Worm (Caenorhabditis elegans) whole organism, L4 larva: Measurements from ENCODE around the gene ttr-12.

ENCODE experiments used
- D1046.2 ChIP-seq: fragments of 200-800 bp; sonication (Bioruptor generic); IDR thresholded peaks from 2 replicates; pipeline ENCODE4 v1.3.6; 2022; ENCODE audit warnings: missing genetic modification characterization, missing compliant biosample characterization
- F10B5.3 ChIP-seq: sonication (generic microtip); optimal IDR thresholded peaks from 2 replicates; lab custom pipeline; 2016; ENCODE audit warnings: mild to moderate bottlenecking, missing genetic modification characterization, missing compliant biosample characterization
- F26F4.8 ChIP-seq: fragments of 200-800 bp; sonication (Bioruptor generic); conservative IDR thresholded peaks from 2 replicates; pipeline ENCODE4 v1.3.6; 2022; ENCODE audit warnings: missing genetic modification characterization, missing compliant biosample characterization
- ZK546.5 ChIP-seq, 2 experiments: sonication (generic microtip); optimal IDR thresholded peaks; 2 replicates each; lab custom pipeline; 2017; ENCODE audit warnings: missing biosample characterization in 2 of 2, missing genetic modification characterization in 2 of 2
- ama-1 ChIP-seq: fragments of 150-350 bp; optimal IDR thresholded peaks from 2 replicates; lab custom pipeline; 2014; ENCODE audit warnings: inconsistent platforms, mixed read lengths
- arid-1 ChIP-seq: fragments of 200-800 bp; sonication (Bioruptor generic); conservative IDR thresholded peaks from 2 replicates; pipeline ENCODE4 v1.3.6; 2022; ENCODE audit warnings: missing genetic modification reagents, missing genetic modification characterization, missing compliant biosample characterization
- ceh-20 ChIP-seq: fragments of 200-800 bp; sonication (Bioruptor generic); IDR thresholded peaks from 2 replicates; pipeline ENCODE4 v1.3.6; 2022; ENCODE audit warnings: missing genetic modification reagents, missing genetic modification characterization, missing compliant biosample characterization
- daf-8 ChIP-seq: fragments of 200-800 bp; sonication (Bioruptor generic); IDR thresholded peaks from 2 replicates; pipeline ENCODE4 v1.3.6; 2022; ENCODE audit warnings: missing genetic modification characterization, missing compliant biosample characterization
- dmd-6 ChIP-seq: fragments of 200-800 bp; sonication (Bioruptor generic); IDR thresholded peaks from 2 replicates; pipeline ENCODE4 v1.3.6; 2022; ENCODE audit warnings: missing genetic modification reagents, missing genetic modification characterization, missing compliant biosample characterization
- dmd-8 ChIP-seq: fragments of 200-800 bp; sonication (Bioruptor generic); IDR thresholded peaks from 2 replicates; pipeline ENCODE4 v1.3.6; 2022; ENCODE audit warnings: missing genetic modification characterization, missing compliant biosample characterization
- dmd-9 ChIP-seq: fragments of 200-800 bp; sonication (Bioruptor generic); IDR thresholded peaks from 2 replicates; pipeline ENCODE4 v1.3.6; 2022; ENCODE audit warnings: missing genetic modification reagents, missing genetic modification characterization, missing compliant biosample characterization
- dpl-1 ChIP-seq: fragments of 150-350 bp; optimal IDR thresholded peaks from 2 replicates; lab custom pipeline; 2014; ENCODE audit warnings: missing biosample characterization, missing genetic modification reagents, missing genetic modification characterization
- duxl-1 ChIP-seq: sonication (generic microtip); optimal IDR thresholded peaks from 2 replicates; lab custom pipeline; 2016; ENCODE audit warnings: mild to moderate bottlenecking, missing genetic modification characterization, moderate library complexity, missing compliant biosample characterization; ENCODE audit not compliant: poor library complexity
- dve-1 ChIP-seq: sonication (generic microtip); optimal IDR thresholded peaks from 2 replicates; lab custom pipeline; 2017; ENCODE audit warnings: antibody characterized with exemption, mild to moderate bottlenecking, missing genetic modification characterization, missing compliant biosample characterization; ENCODE audit not compliant: insufficient read depth
- egl-27 ChIP-seq: sonication (generic microtip); optimal IDR thresholded peaks from 3 replicates; lab custom pipeline; 2017; ENCODE audit warnings: missing biosample characterization, missing genetic modification reagents, missing genetic modification characterization
- fkh-10 ChIP-seq: fragments of 150-350 bp; optimal IDR thresholded peaks from 2 replicates; lab custom pipeline; 2014; ENCODE audit warnings: missing biosample characterization, missing genetic modification reagents, missing genetic modification characterization
- hmg-1.1 ChIP-seq: fragments of 200-800 bp; sonication (Bioruptor generic); IDR thresholded peaks from 2 replicates; pipeline ENCODE4 v1.3.6; 2022; ENCODE audit warnings: missing genetic modification reagents, missing genetic modification characterization, missing compliant biosample characterization
- jun-1 ChIP-seq: fragments of 150-350 bp; optimal IDR thresholded peaks from 2 replicates; lab custom pipeline; 2014; ENCODE audit warnings: missing biosample characterization, missing genetic modification reagents, missing genetic modification characterization
- lim-7 ChIP-seq: fragments of 200-800 bp; sonication (Bioruptor generic); IDR thresholded peaks from 2 replicates; pipeline ENCODE4 v1.3.6; 2022; ENCODE audit warnings: missing genetic modification characterization, missing compliant biosample characterization
- lin-1 ChIP-seq: fragments of 200-800 bp; sonication (Bioruptor generic); IDR thresholded peaks from 2 replicates; pipeline ENCODE4 v1.3.6; 2022; ENCODE audit warnings: missing genetic modification reagents, missing genetic modification characterization, missing compliant biosample characterization
- lin-13 ChIP-seq: fragments of 150-350 bp; optimal IDR thresholded peaks from 2 replicates; lab custom pipeline; 2014; ENCODE audit warnings: missing biosample characterization, missing genetic modification reagents, missing genetic modification characterization
- lsy-2 ChIP-seq, 2 experiments: fragments of 150-350 bp in 1 of 2; sonication (generic microtip) in 1 of 2; optimal IDR thresholded peaks; 2 replicates each; lab custom pipeline; 2014 to 2017; ENCODE audit warnings: missing biosample characterization in 2 of 2, missing genetic modification characterization in 2 of 2
- madf-9 ChIP-seq: fragments of 200-800 bp; sonication (Bioruptor generic); conservative IDR thresholded peaks from 2 replicates; pipeline ENCODE4 v1.3.6; 2022; ENCODE audit warnings: missing genetic modification reagents, missing genetic modification characterization, missing compliant biosample characterization
- mdt-29 ChIP-seq: fragments of 200-800 bp; sonication (Bioruptor generic); IDR thresholded peaks from 2 replicates; pipeline ENCODE4 v1.3.6; 2022; ENCODE audit warnings: missing genetic modification reagents, missing genetic modification characterization, missing compliant biosample characterization
- mep-1 ChIP-seq: fragments of 150-350 bp; sonication (generic microtip); optimal IDR thresholded peaks from 3 replicates; lab custom pipeline; 2014; ENCODE audit warnings: missing biosample characterization, missing genetic modification characterization
- mes-2 ChIP-seq: sonication (generic microtip); optimal IDR thresholded peaks from 2 replicates; lab custom pipeline; 2016; ENCODE audit warnings: missing genotype, mild to moderate bottlenecking, missing genetic modification characterization, missing compliant biosample characterization; ENCODE audit not compliant: poor library complexity, severe bottlenecking
- mxl-2 ChIP-seq: fragments of 200-800 bp; sonication (Bioruptor generic); conservative IDR thresholded peaks from 2 replicates; pipeline ENCODE4 v1.3.6; 2022; ENCODE audit warnings: missing genetic modification reagents, missing genetic modification characterization, missing compliant biosample characterization
- nhr-10 ChIP-seq: fragments of 150-350 bp; optimal IDR thresholded peaks from 2 replicates; lab custom pipeline; 2014; ENCODE audit warnings: missing biosample characterization, missing genetic modification characterization
- nhr-102 ChIP-seq: sonication (generic microtip); optimal IDR thresholded peaks from 2 replicates; lab custom pipeline; 2016; ENCODE audit warnings: mild to moderate bottlenecking, missing genetic modification characterization, moderate library complexity, missing compliant biosample characterization
- nhr-11 ChIP-seq: fragments of 150-350 bp; optimal IDR thresholded peaks from 2 replicates; lab custom pipeline; 2014; ENCODE audit warnings: missing biosample characterization, missing genetic modification characterization
- nhr-111 ChIP-seq: fragments of 200-800 bp; sonication (Bioruptor generic); optimal IDR thresholded peaks from 2 replicates; lab custom pipeline; 2018; ENCODE audit warnings: mild to moderate bottlenecking, missing genetic modification characterization, missing compliant biosample characterization
- nhr-28 ChIP-seq: fragments of 150-350 bp; optimal IDR thresholded peaks from 2 replicates; lab custom pipeline; 2014; ENCODE audit warnings: missing biosample characterization, missing genetic modification characterization
- nhr-42 ChIP-seq: fragments of 200-800 bp; sonication (Bioruptor generic); IDR thresholded peaks from 2 replicates; pipeline ENCODE4 v1.3.6; 2022; ENCODE audit warnings: missing genetic modification characterization, missing compliant biosample characterization
- pha-4 ChIP-seq, 2 experiments: fragments of 150-350 bp in 1 of 2; fragments of 200-800 bp in 1 of 2; sonication (Bioruptor generic) in 1 of 2; IDR thresholded peaks in 1 of 2; optimal IDR thresholded peaks in 1 of 2; 2 replicates each; pipeline versions ENCODE4 v1.3.6 to Lab custom; 2014 to 2022; ENCODE audit warnings: missing genetic modification characterization in 2 of 2, missing genetic modification reagents in 2 of 2, missing biosample characterization in 1 of 2, missing compliant biosample characterization in 1 of 2
- php-3 ChIP-seq: fragments of 200-800 bp; sonication (Bioruptor generic); IDR thresholded peaks from 2 replicates; pipeline ENCODE4 v1.3.6; 2022; ENCODE audit warnings: missing genetic modification reagents, missing genetic modification characterization, missing compliant biosample characterization
- saeg-2 ChIP-seq: fragments of 200-800 bp; sonication (Bioruptor generic); IDR thresholded peaks from 2 replicates; pipeline ENCODE4 v1.3.6; 2022; ENCODE audit warnings: missing genetic modification reagents, missing genetic modification characterization, missing compliant biosample characterization
- skn-1 ChIP-seq: fragments of 150-350 bp; optimal IDR thresholded peaks from 2 replicates; lab custom pipeline; 2014; ENCODE audit warnings: missing biosample characterization, missing genetic modification characterization
- snpc-1.2 ChIP-seq: fragments of 200-800 bp; sonication (Bioruptor generic); IDR thresholded peaks from 2 replicates; pipeline ENCODE4 v1.3.6; 2022; ENCODE audit warnings: missing genetic modification reagents, missing genetic modification characterization, missing compliant biosample characterization
- spr-3 ChIP-seq: fragments of 200-800 bp; sonication (Bioruptor generic); optimal IDR thresholded peaks from 2 replicates; lab custom pipeline; 2018; ENCODE audit warnings: mild to moderate bottlenecking, missing genetic modification characterization, missing compliant biosample characterization
- tra-1 ChIP-seq: fragments of 200-800 bp; sonication (Bioruptor generic); IDR thresholded peaks from 2 replicates; pipeline ENCODE4 v1.3.6; 2022; ENCODE audit warnings: missing genetic modification reagents, missing genetic modification characterization, missing compliant biosample characterization
- unc-130 ChIP-seq: sonication (generic microtip); optimal IDR thresholded peaks from 2 replicates; lab custom pipeline; 2016; ENCODE audit warnings: missing genetic modification reagents, missing genetic modification characterization, missing compliant biosample characterization
- zfp-3 ChIP-seq: fragments of 200-800 bp; sonication (Bioruptor generic); conservative IDR thresholded peaks from 2 replicates; pipeline ENCODE4 v1.3.6; 2022; ENCODE audit warnings: missing genetic modification reagents, missing genetic modification characterization, missing compliant biosample characterization
- ztf-11 ChIP-seq: fragments of 150-350 bp; optimal IDR thresholded peaks from 2 replicates; lab custom pipeline; 2014; ENCODE audit warnings: missing biosample characterization, missing genetic modification characterization
- ztf-7 ChIP-seq: fragments of 150-350 bp; optimal IDR thresholded peaks from 2 replicates; lab custom pipeline; 2014; ENCODE audit warnings: missing biosample characterization, missing genetic modification characterization

The ttr-12 gene

ce11 chrV:20595653-20596052 lies 12.9 kb downstream of the ttr-12 start, which contains the start of gene F26F2.11:
Gene F26F2.11, minus strand, starts transcription at chrV:20595753.
- TF ChIP-seq ztf-7 (tag; lab: Kevin White, UChicago) (no peak), mxl-2 (GFP tag; lab: Robert Waterston, UW) (no peak), nhr-111 (GFP tag; lab: Kevin White, UChicago) (no peak), lsy-2 (tag; optimal IDR thresholded peaks at IDR 0.05; lab: Kevin White, UChicago) (no peak), mep-1 (tag; lab: Kevin White, UChicago) (no peak), dmd-9 (GFP tag; lab: Robert Waterston, UW) (no peak), tra-1 (GFP tag; lab: Robert Waterston, UW) (no peak), dmd-8 (GFP tag; lab: Robert Waterston, UW) (no peak), F10B5.3 (tag; lab: Kevin White, UChicago) (no peak), nhr-11 (tag; lab: Kevin White, UChicago) (no peak), ztf-11 (tag; lab: Kevin White, UChicago) (no peak)

- TF ChIP-seq php-3 (GFP tag; lab: Robert Waterston, UW) (no peak), hmg-1.1 (no peak), nhr-102 (no peak), egl-27 (tag; lab: Kevin White, UChicago) (no peak), lim-7 (GFP tag; lab: Robert Waterston, UW) (no peak), zfp-3 (GFP tag; lab: Robert Waterston, UW) (no peak), mxl-2 (GFP tag; lab: Robert Waterston, UW) (no peak), F10B5.3 (tag; lab: Kevin White, UChicago) (no peak), spr-3 (GFP tag; lab: Kevin White, UChicago) (no peak), nhr-42 (GFP tag; lab: Robert Waterston, UW) (no peak), lin-13 (GFP tag; lab: Kevin White, UChicago) (no peak), unc-130 (no peak), daf-8 (no peak), F26F4.8 (no peak), ztf-7 (tag; lab: Kevin White, UChicago) (no peak), jun-1 (no peak), nhr-10 (tag; lab: Kevin White, UChicago) (no peak), snpc-1.2 (GFP tag; lab: Robert Waterston, UW) (no peak)
Measured at ce11 chrV:20594746-20595145, 13.8 kb downstream of the ttr-12 start, which contains the start of gene F26F2.10. Gene F26F2.10, minus strand, starts transcription at chrV:20594846.

ce11 chrV:20580511-20581040 lies 28.0 kb downstream of the ttr-12 start, which contains the start of gene F26F2.7:
Gene F26F2.7, plus strand, starts transcription at chrV:20580990.
- TF ChIP-seq ceh-20, result peak; percentile 94
- peak; percentile 30 for TF ChIP-seq nhr-11 (tag; lab: Kevin White, UChicago)
- TF ChIP-seq dve-1 (tag; lab: Kevin White, UChicago), result peak; percentile 97
- peak; percentile 17 for TF ChIP-seq fkh-10
- peak; percentile 84 for TF ChIP-seq hmg-1.1
- TF ChIP-seq dmd-6 (GFP tag; lab: Robert Waterston, UW), result peak; percentile 83
- TF ChIP-seq mdt-29 (GFP tag; lab: Robert Waterston, UW), result peak; percentile 75; the same call in 1 of the 2 replicates
- peak; percentile 64 for TF ChIP-seq arid-1 (GFP tag; lab: Robert Waterston, UW)
- peak; percentile 79 for TF ChIP-seq dpl-1 (GFP tag; lab: Kevin White, UChicago)
- peak; percentile 68 for TF ChIP-seq lin-13 (GFP tag; lab: Kevin White, UChicago)
- no peak for TF ChIP-seq ZK546.5 (tag; optimal IDR thresholded peaks at IDR 0.05; lab: Kevin White, UChicago)
- TF ChIP-seq dmd-9 (GFP tag; lab: Robert Waterston, UW), result peak; percentile 70; the same call in 1 of the 2 replicates
- peak; percentile 39; the same call in 1 of the 2 replicates for TF ChIP-seq madf-9 (GFP tag; lab: Robert Waterston, UW)
- no peak for TF ChIP-seq ama-1
- TF ChIP-seq zfp-3 (GFP tag; lab: Robert Waterston, UW), result no peak
- peak; percentile 79 for TF ChIP-seq nhr-102
- TF ChIP-seq nhr-28 (tag; lab: Kevin White, UChicago), result peak; percentile 67
- TF ChIP-seq lin-1 (GFP tag; lab: Robert Waterston, UW), result peak; percentile 65; the same call in 1 of the 2 replicates
- peak; percentile 80 for TF ChIP-seq duxl-1 (tag; lab: Kevin White, UChicago)
- TF ChIP-seq php-3 (GFP tag; lab: Robert Waterston, UW), result peak; percentile 92; the same call in 1 of the 2 replicates
- no peak for TF ChIP-seq skn-1 (tag; lab: Kevin White, UChicago)
- peak; percentile 77 for TF ChIP-seq pha-4 (GFP tag; IDR thresholded peaks at IDR 0.05; lab: Robert Waterston, UW)
- TF ChIP-seq pha-4 (tag; optimal IDR thresholded peaks at IDR 0.05; lab: Kevin White, UChicago), result no peak
- peak; percentile 88 for TF ChIP-seq mes-2 (tag; lab: Kevin White, UChicago)
- peak; percentile 67 for TF ChIP-seq saeg-2 (GFP tag; lab: Robert Waterston, UW)
- peak; percentile 66 for TF ChIP-seq unc-130
- peak; percentile 68 for TF ChIP-seq F10B5.3 (tag; lab: Kevin White, UChicago)
- TF ChIP-seq nhr-42 (GFP tag; lab: Robert Waterston, UW), result peak; percentile 74; the same call in 1 of the 2 replicates
- no peak for TF ChIP-seq jun-1
- no peak for TF ChIP-seq D1046.2 (GFP tag; lab: Robert Waterston, UW)
- no peak for TF ChIP-seq F26F4.8
